Fruit fly (Drosophila melanogaster): ENCODE measurements around the gene LManIII.

LManIII gene

DNA sequence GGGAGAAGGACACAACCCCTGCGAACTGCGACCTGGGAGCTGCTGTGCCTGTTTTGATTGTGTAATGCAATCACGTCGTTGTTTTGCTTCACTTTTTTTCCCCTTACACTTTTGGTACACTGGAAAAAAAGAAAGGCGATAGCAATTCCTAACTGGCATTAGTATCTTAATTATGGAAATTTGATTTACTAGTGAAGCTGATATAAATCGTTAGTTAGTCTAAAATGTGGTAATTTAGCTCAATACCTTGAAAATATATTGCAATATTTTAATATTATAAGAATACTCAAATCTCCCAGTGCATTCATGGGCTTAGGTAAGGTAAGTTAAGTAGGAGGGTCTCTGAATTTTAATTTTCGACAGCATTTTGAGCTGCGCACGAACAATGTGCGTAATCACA is 19.1 kb upstream of the LManIII start (continued):
- TF ChIP-seq caup (GFP tag; optimal IDR thresholded peaks at IDR 0.05; ENCODE audit: severe bottlenecking): no peak
- no peak for TF ChIP-seq peb (GFP tag; IDR thresholded peaks at IDR 0.05)
- TF ChIP-seq CG18764 (GFP tag; optimal IDR thresholded peaks at IDR 0.05): no peak
- no peak for TF ChIP-seq CG7928 (GFP tag; optimal IDR thresholded peaks at IDR 0.05)
- no peak for TF ChIP-seq vnd (GFP tag; IDR thresholded peaks at IDR 0.05; ENCODE audit: partially characterized antibody)
- TF ChIP-seq CG14050 (GFP tag; IDR thresholded peaks at IDR 0.05): no peak
- TF ChIP-seq Ssrp (tag; optimal IDR thresholded peaks at IDR 0.05): peak; percentile 25
- peak; percentile 31 for TF ChIP-seq fd96Cb (tag; optimal IDR thresholded peaks at IDR 0.05)
- TF ChIP-seq lilli (GFP tag; optimal IDR thresholded peaks at IDR 0.05): no peak
- no peak for TF ChIP-seq CG7987 (GFP tag; optimal IDR thresholded peaks at IDR 0.05)
- peak; percentile 47 for TF ChIP-seq CG10267 (tag; optimal IDR thresholded peaks at IDR 0.05)
- no peak for TF ChIP-seq CG11560 (tag; IDR thresholded peaks at IDR 0.05)
- no peak for TF ChIP-seq ara (GFP tag; IDR thresholded peaks at IDR 0.05)
- TF ChIP-seq tgo (GFP tag; IDR thresholded peaks at IDR 0.05): peak; percentile 31; the same call in 1 of the 3 replicates
- TF ChIP-seq Nf-YA (GFP tag; IDR thresholded peaks at IDR 0.05): no peak
- TF ChIP-seq CG9876 (GFP tag; optimal IDR thresholded peaks at IDR 0.05): no peak
- TF ChIP-seq BtbVII (GFP tag; optimal IDR thresholded peaks at IDR 0.05): no peak
- TF ChIP-seq nmo (GFP tag; optimal IDR thresholded peaks at IDR 0.05): peak; percentile 44
- no peak for TF ChIP-seq CG15601 (tag; optimal IDR thresholded peaks at IDR 0.05)
- TF ChIP-seq ham (GFP tag; IDR thresholded peaks at IDR 0.05): no peak
- TF ChIP-seq sim (GFP tag; IDR thresholded peaks at IDR 0.05): no peak
- TF ChIP-seq CG4730 (GFP tag; IDR thresholded peaks at IDR 0.05): no peak
- no peak for TF ChIP-seq CG14667 (GFP tag; IDR thresholded peaks at IDR 0.05)
- no peak for TF ChIP-seq Dek (tag; optimal IDR thresholded peaks at IDR 0.05)
- peak; percentile 7 for TF ChIP-seq CG6254 (GFP tag; optimal IDR thresholded peaks at IDR 0.05)
- no peak for TF ChIP-seq MTF-1 (GFP tag; optimal IDR thresholded peaks at IDR 0.05; ENCODE audit: borderline replicate concordance)
- TF ChIP-seq pfk (GFP tag; optimal IDR thresholded peaks at IDR 0.05): no peak
- TF ChIP-seq CG3281 (GFP tag; optimal IDR thresholded peaks at IDR 0.05): no peak
- TF ChIP-seq kah (GFP tag; optimal IDR thresholded peaks at IDR 0.05): no peak
- no peak for TF ChIP-seq dysf (GFP tag; IDR thresholded peaks at IDR 0.05)
- no peak for TF ChIP-seq CG1529 (GFP tag; optimal IDR thresholded peaks at IDR 0.05)
- no peak for TF ChIP-seq Dad (GFP tag; optimal IDR thresholded peaks at IDR 0.05)
- TF ChIP-seq Atf-2 (GFP tag; optimal IDR thresholded peaks at IDR 0.05): no peak
- TF ChIP-seq Blimp-1 (GFP tag; optimal IDR thresholded peaks at IDR 0.05): peak; percentile 48
- TF ChIP-seq CG6689 (GFP tag; IDR thresholded peaks at IDR 0.05): peak; percentile 25; the same call in 1 of the 2 replicates
- no peak for TF ChIP-seq HmgZ (tag; optimal IDR thresholded peaks at IDR 0.05)
- no peak for TF ChIP-seq CG16863 (GFP tag; optimal IDR thresholded peaks at IDR 0.05)
- no peak for TF ChIP-seq Gug (GFP tag; IDR thresholded peaks at IDR 0.05)
- TF ChIP-seq Sin3A (optimal IDR thresholded peaks at IDR 0.05): no peak
- no peak for TF ChIP-seq sob (GFP tag; IDR thresholded peaks at IDR 0.05)
- TF ChIP-seq Dbx (GFP tag; IDR thresholded peaks at IDR 0.05): no peak
- TF ChIP-seq CG1233 (GFP tag; optimal IDR thresholded peaks at IDR 0.05): no peak
- TF ChIP-seq CG8388 (GFP tag; optimal IDR thresholded peaks at IDR 0.05): peak; percentile 37
- peak; percentile 41 for TF ChIP-seq CG9727 (GFP tag; optimal IDR thresholded peaks at IDR 0.05)
- TF ChIP-seq Hmx (GFP tag; optimal IDR thresholded peaks at IDR 0.05): no peak
- TF ChIP-seq salm (tag; optimal IDR thresholded peaks at IDR 0.05): no peak
- TF ChIP-seq CG5245 (GFP tag; optimal IDR thresholded peaks at IDR 0.05): no peak
- no peak for TF ChIP-seq CG9797 (GFP tag; optimal IDR thresholded peaks at IDR 0.05)
- TF ChIP-seq lmd (GFP tag; IDR thresholded peaks at IDR 0.05): no peak
- no peak for TF ChIP-seq tll (GFP tag; optimal IDR thresholded peaks at IDR 0.05)
- peak; percentile 42 for TF ChIP-seq grau (tag; optimal IDR thresholded peaks at IDR 0.05)
- TF ChIP-seq CG6654 (GFP tag; optimal IDR thresholded peaks at IDR 0.05): no peak

Measured in whole organism, embryonic.